Worm (Caenorhabditis elegans) whole organism, late embryonic: ENCODE data around the gene sma-4.

ENCODE experiments used
- C38D4.7 ChIP-seq: fragments of 200-800 bp; sonication (Bioruptor generic); optimal IDR thresholded peaks from 2 replicates; lab custom pipeline; 2018; ENCODE audit warnings: mild to moderate bottlenecking, missing genetic modification characterization, moderate library complexity, missing compliant biosample characterization
- K02D7.2 ChIP-seq: sonication (generic microtip); optimal IDR thresholded peaks from 2 replicates; lab custom pipeline; 2017; ENCODE audit warnings: mild to moderate bottlenecking, missing genetic modification characterization, missing compliant biosample characterization
- K09A11.1 ChIP-seq: sonication (generic microtip); optimal IDR thresholded peaks from 2 replicates; lab custom pipeline; 2017; ENCODE audit warnings: antibody characterized with exemption, mild to moderate bottlenecking, missing genetic modification characterization, missing compliant biosample characterization; ENCODE audit not compliant: insufficient read depth
- T23F11.4 ChIP-seq: fragments of 200-800 bp; sonication (Bioruptor generic); optimal IDR thresholded peaks from 2 replicates; lab custom pipeline; 2018; ENCODE audit warnings: mild to moderate bottlenecking, missing genetic modification characterization, missing compliant biosample characterization
- Y22D7AL.16 ChIP-seq: sonication (generic microtip); optimal IDR thresholded peaks from 2 replicates; lab custom pipeline; 2016; ENCODE audit warnings: missing genetic modification characterization, missing compliant biosample characterization
- ahr-1 ChIP-seq: sonication (generic microtip); optimal IDR thresholded peaks from 2 replicates; lab custom pipeline; 2016; ENCODE audit warnings: missing genetic modification characterization, missing compliant biosample characterization
- ama-1 ChIP-seq: fragments of 150-350 bp; optimal IDR thresholded peaks from 2 replicates; lab custom pipeline; 2014
- ceh-18 ChIP-seq: sonication (generic microtip); optimal IDR thresholded peaks from 2 replicates; lab custom pipeline; 2016; ENCODE audit warnings: missing genetic modification characterization, missing compliant biosample characterization
- ceh-19 ChIP-seq: fragments of 200-800 bp; sonication (Bioruptor generic); optimal IDR thresholded peaks from 2 replicates; lab custom pipeline; 2018; ENCODE audit warnings: mild to moderate bottlenecking, missing genetic modification characterization, missing compliant biosample characterization
- ceh-22 ChIP-seq: sonication (generic microtip); optimal IDR thresholded peaks from 2 replicates; lab custom pipeline; 2017; ENCODE audit warnings: missing biosample characterization, missing genetic modification characterization
- ceh-24 ChIP-seq: sonication (generic microtip); optimal IDR thresholded peaks from 2 replicates; lab custom pipeline; 2016; ENCODE audit warnings: mild to moderate bottlenecking, missing genetic modification characterization, missing compliant biosample characterization
- ceh-30 ChIP-seq: fragments of 150-350 bp; optimal IDR thresholded peaks from 2 replicates; lab custom pipeline; 2014; ENCODE audit warnings: missing biosample characterization, missing genetic modification characterization
- ceh-31 ChIP-seq: sonication (generic microtip); optimal IDR thresholded peaks from 2 replicates; lab custom pipeline; 2016; ENCODE audit warnings: missing genetic modification characterization, missing compliant biosample characterization
- ceh-34 ChIP-seq: sonication (generic microtip); optimal IDR thresholded peaks from 2 replicates; lab custom pipeline; 2016; ENCODE audit warnings: mild to moderate bottlenecking, missing genetic modification characterization, missing compliant biosample characterization
- ceh-45 ChIP-seq: fragments of 200-800 bp; sonication (Bioruptor generic); IDR thresholded peaks from 2 replicates; pipeline ENCODE4 v1.3.6; 2022; ENCODE audit warnings: missing genetic modification reagents, missing genetic modification characterization, missing compliant biosample characterization
- ceh-48 ChIP-seq: sonication (generic microtip); optimal IDR thresholded peaks from 2 replicates; lab custom pipeline; 2016; ENCODE audit warnings: missing genetic modification characterization, inconsistent platforms, missing compliant biosample characterization
- ceh-9 ChIP-seq: sonication (generic microtip); optimal IDR thresholded peaks from 2 replicates; lab custom pipeline; 2016; ENCODE audit warnings: mild to moderate bottlenecking, missing genetic modification characterization, inconsistent platforms, missing compliant biosample characterization
- che-1 ChIP-seq: sonication (generic microtip); optimal IDR thresholded peaks from 2 replicates; lab custom pipeline; 2016; ENCODE audit warnings: mild to moderate bottlenecking, missing genetic modification characterization, missing compliant biosample characterization
- dve-1 ChIP-seq: sonication (generic microtip); optimal IDR thresholded peaks from 2 replicates; lab custom pipeline; 2017; ENCODE audit warnings: antibody characterized with exemption, mild to moderate bottlenecking, missing genetic modification characterization, missing compliant biosample characterization
- elt-2 ChIP-seq: sonication (generic microtip); optimal IDR thresholded peaks from 2 replicates; lab custom pipeline; 2016; ENCODE audit warnings: missing genetic modification reagents, missing genetic modification characterization, missing compliant biosample characterization
- elt-4 ChIP-seq: sonication (generic microtip); optimal IDR thresholded peaks from 2 replicates; lab custom pipeline; 2016; ENCODE audit warnings: missing genetic modification characterization, missing compliant biosample characterization
- ets-4 ChIP-seq: sonication (generic microtip); optimal IDR thresholded peaks from 2 replicates; lab custom pipeline; 2016; ENCODE audit warnings: missing genetic modification characterization, missing compliant biosample characterization
- eyg-1 ChIP-seq: sonication (generic microtip); optimal IDR thresholded peaks from 2 replicates; lab custom pipeline; 2016; ENCODE audit warnings: missing genotype, missing genetic modification characterization, missing compliant biosample characterization
- fax-1 ChIP-seq: sonication (generic microtip); optimal IDR thresholded peaks from 2 replicates; lab custom pipeline; 2016; ENCODE audit warnings: missing genotype, missing genetic modification characterization, missing compliant biosample characterization
- fkh-6 ChIP-seq: sonication (generic microtip); optimal IDR thresholded peaks from 2 replicates; lab custom pipeline; 2016; ENCODE audit warnings: missing genetic modification characterization, missing compliant biosample characterization
- gmeb-2 ChIP-seq: sonication (generic microtip); optimal IDR thresholded peaks from 2 replicates; lab custom pipeline; 2016; ENCODE audit warnings: missing genetic modification characterization, inconsistent platforms, missing compliant biosample characterization
- hlh-6 ChIP-seq: sonication (generic microtip); optimal IDR thresholded peaks from 2 replicates; lab custom pipeline; 2016; ENCODE audit warnings: missing genotype, missing genetic modification characterization, missing compliant biosample characterization
- hlh-8 ChIP-seq: sonication (generic microtip); optimal IDR thresholded peaks from 2 replicates; lab custom pipeline; 2016; ENCODE audit warnings: missing genotype, missing genetic modification characterization, missing compliant biosample characterization
- lim-6 ChIP-seq: sonication (generic microtip); optimal IDR thresholded peaks from 2 replicates; lab custom pipeline; 2016; ENCODE audit warnings: missing genetic modification characterization, missing compliant biosample characterization
- mec-3 ChIP-seq: sonication (generic microtip); optimal IDR thresholded peaks from 2 replicates; lab custom pipeline; 2016; ENCODE audit warnings: borderline replicate concordance, missing genetic modification characterization, missing compliant biosample characterization
- nfya-1 ChIP-seq: sonication (generic microtip); optimal IDR thresholded peaks from 2 replicates; lab custom pipeline; 2017; ENCODE audit warnings: missing genetic modification characterization, mild to moderate bottlenecking, missing compliant biosample characterization, antibody characterized with exemption, moderate library complexity
- nhr-11 ChIP-seq: fragments of 150-350 bp; optimal IDR thresholded peaks from 2 replicates; lab custom pipeline; 2014; ENCODE audit warnings: missing biosample characterization, missing genetic modification characterization
- nhr-232 ChIP-seq: sonication (generic microtip); optimal IDR thresholded peaks from 2 replicates; lab custom pipeline; 2016; ENCODE audit warnings: missing genetic modification characterization, missing compliant biosample characterization
- npax-4 ChIP-seq: sonication (generic microtip); optimal IDR thresholded peaks from 2 replicates; lab custom pipeline; 2016; ENCODE audit warnings: missing genetic modification characterization, missing compliant biosample characterization
- odd-2 ChIP-seq: sonication (generic microtip); optimal IDR thresholded peaks from 2 replicates; lab custom pipeline; 2017; ENCODE audit warnings: antibody characterized with exemption, mild to moderate bottlenecking, missing genetic modification characterization, missing compliant biosample characterization
- pag-3 ChIP-seq: sonication (generic microtip); optimal IDR thresholded peaks from 2 replicates; lab custom pipeline; 2016; ENCODE audit warnings: missing compliant biosample characterization, missing genetic modification characterization, borderline replicate concordance
- pat-9 ChIP-seq: fragments of 200-800 bp; sonication (Bioruptor generic); optimal IDR thresholded peaks from 2 replicates; lab custom pipeline; 2018; ENCODE audit warnings: mild to moderate bottlenecking, missing genetic modification characterization, moderate library complexity, missing compliant biosample characterization
- pax-1 ChIP-seq: fragments of 150-350 bp; optimal IDR thresholded peaks from 2 replicates; lab custom pipeline; 2014; ENCODE audit warnings: missing biosample characterization, missing genetic modification characterization
- pha-4 ChIP-seq: fragments of 150-350 bp; optimal IDR thresholded peaks from 2 replicates; lab custom pipeline; 2018; ENCODE audit warnings: missing biosample characterization, missing genetic modification reagents, missing genetic modification characterization
- pqm-1 ChIP-seq: sonication (generic microtip); optimal IDR thresholded peaks from 2 replicates; lab custom pipeline; 2016; ENCODE audit warnings: missing genetic modification characterization, missing compliant biosample characterization
- pros-1 ChIP-seq: fragments of 150-350 bp; optimal IDR thresholded peaks from 2 replicates; lab custom pipeline; 2014; ENCODE audit warnings: missing biosample characterization, missing genetic modification reagents, missing genetic modification characterization
- ref-2 ChIP-seq: sonication (generic microtip); optimal IDR thresholded peaks from 2 replicates; lab custom pipeline; 2016; ENCODE audit warnings: missing genetic modification characterization, missing compliant biosample characterization
- sdc-2 ChIP-seq: sonication (generic microtip); optimal IDR thresholded peaks from 2 replicates; lab custom pipeline; 2016; ENCODE audit warnings: missing genotype, missing genetic modification characterization, missing compliant biosample characterization
- sox-2 ChIP-seq: fragments of 200-800 bp; sonication (Bioruptor generic); IDR thresholded peaks from 2 replicates; pipeline ENCODE4 v1.3.6; 2022; ENCODE audit warnings: missing genetic modification reagents, missing genetic modification characterization, missing compliant biosample characterization
- sox-4 ChIP-seq: sonication (generic microtip); optimal IDR thresholded peaks from 2 replicates; lab custom pipeline; 2017; ENCODE audit warnings: mild to moderate bottlenecking, missing genetic modification characterization, inconsistent platforms, missing compliant biosample characterization
- tbx-2 ChIP-seq: sonication (generic microtip); optimal IDR thresholded peaks from 2 replicates; lab custom pipeline; 2016; ENCODE audit warnings: missing genetic modification characterization, missing compliant biosample characterization
- tbx-7 ChIP-seq: sonication (generic microtip); optimal IDR thresholded peaks from 2 replicates; lab custom pipeline; 2016; ENCODE audit warnings: missing genotype, missing genetic modification characterization, missing compliant biosample characterization
- ttx-3 ChIP-seq: sonication (generic microtip); optimal IDR thresholded peaks from 2 replicates; lab custom pipeline; 2016; ENCODE audit warnings: missing genetic modification reagents, missing genetic modification characterization, missing compliant biosample characterization
- unc-3 ChIP-seq, 2 experiments: fragments of 200-800 bp in 1 of 2; sonication (Bioruptor generic) in 1 of 2; sonication (generic microtip) in 1 of 2; conservative IDR thresholded peaks in 1 of 2; optimal IDR thresholded peaks in 1 of 2; 2 replicates each; pipeline versions ENCODE4 v1.3.6 to Lab custom; 2016 to 2022; ENCODE audit warnings: missing compliant biosample characterization in 2 of 2, missing genetic modification characterization in 2 of 2, missing genetic modification reagents in 1 of 2
- unc-42 ChIP-seq: sonication (generic microtip); optimal IDR thresholded peaks from 2 replicates; lab custom pipeline; 2016; ENCODE audit warnings: missing genotype, missing genetic modification characterization, missing compliant biosample characterization
- unc-55 ChIP-seq: sonication (generic microtip); optimal IDR thresholded peaks from 2 replicates; lab custom pipeline; 2017; ENCODE audit warnings: missing biosample characterization, missing genetic modification reagents, missing genetic modification characterization
- unc-86 ChIP-seq: sonication (generic microtip); optimal IDR thresholded peaks from 2 replicates; lab custom pipeline; 2016; ENCODE audit warnings: missing genetic modification characterization, missing compliant biosample characterization
- zip-5 ChIP-seq: sonication (generic microtip); optimal IDR thresholded peaks from 2 replicates; lab custom pipeline; 2016; ENCODE audit warnings: missing genetic modification characterization, missing compliant biosample characterization
- ztf-16 ChIP-seq: sonication (generic microtip); optimal IDR thresholded peaks from 2 replicates; lab custom pipeline; 2017; ENCODE audit warnings: missing genetic modification characterization, missing compliant biosample characterization

The sma-4 gene

ce11 chrIII:5853240-5853639 lies 37.2 kb downstream of the sma-4 start, which contains the start of gene ddx-23:
TSS of gene ddx-23 (minus strand) at chrIII:5853269.
- TF ChIP-seq unc-55 (GFP tag; lab: Kevin White, UChicago) (no peak), ceh-19 (GFP tag; lab: Kevin White, UChicago) (no peak), nfya-1 (tag; lab: Kevin White, UChicago) (no peak), ztf-16 (tag; lab: Kevin White, UChicago) (no peak), elt-2 (tag; lab: Kevin White, UChicago) (peak; percentile 11), K02D7.2 (tag; lab: Kevin White, UChicago) (no peak), unc-3 (GFP tag; conservative IDR thresholded peaks at IDR 0.05; lab: Robert Waterston, UW) (no peak), unc-3 (tag; optimal IDR thresholded peaks at IDR 0.05; lab: Kevin White, UChicago) (no peak), ceh-34 (tag; lab: Kevin White, UChicago) (no peak), ets-4 (peak; percentile 93), sdc-2 (no peak), ahr-1 (no peak), pqm-1 (no peak), ama-1 (lab: Kevin White, UChicago) (no peak), gmeb-2 (no peak), C38D4.7 (GFP tag; lab: Kevin White, UChicago) (no peak), nhr-232 (tag; lab: Kevin White, UChicago) (no peak), pag-3 (tag; lab: Kevin White, UChicago) (no peak), hlh-8 (tag; lab: Kevin White, UChicago) (peak; percentile 7), nhr-11 (tag; lab: Kevin White, UChicago) (no peak), fax-1 (peak; percentile 7), ceh-9 (no peak), lim-6 (tag; lab: Kevin White, UChicago) (no peak), zip-5 (tag; lab: Kevin White, UChicago) (no peak), npax-4 (no peak), fkh-6 (no peak), eyg-1 (no peak), mec-3 (tag; lab: Kevin White, UChicago) (no peak), ceh-24 (no peak), tbx-2 (tag; lab: Kevin White, UChicago) (peak; percentile 14), pax-1 (tag; lab: Kevin White, UChicago) (no peak), odd-2 (tag; lab: Kevin White, UChicago) (no peak), pat-9 (tag; lab: Kevin White, UChicago) (no peak), ceh-31 (tag; lab: Kevin White, UChicago) (peak; percentile 70), ceh-45 (GFP tag; lab: Robert Waterston, UW) (no peak), dve-1 (tag; lab: Kevin White, UChicago) (no peak), ceh-48 (tag; lab: Kevin White, UChicago) (no peak), tbx-7 (no peak), ceh-18 (tag; lab: Kevin White, UChicago) (no peak), che-1 (no peak), pros-1 (tag; lab: Kevin White, UChicago) (no peak), K09A11.1 (no peak), T23F11.4 (no peak), pha-4 (tag; lab: Kevin White, UChicago) (no peak), hlh-6 (tag; lab: Kevin White, UChicago) (no peak), ttx-3 (no peak), ref-2 (tag; lab: Kevin White, UChicago) (no peak), sox-2 (GFP tag; lab: Robert Waterston, UW) (no peak), ceh-30 (no peak), unc-42 (tag; lab: Kevin White, UChicago) (peak; percentile 34), unc-86 (no peak), sox-4 (tag; lab: Kevin White, UChicago) (no peak), ceh-22 (no peak), Y22D7AL.16 (tag; lab: Kevin White, UChicago) (no peak), elt-4 (no peak)
